Fruit fly (Drosophila melanogaster): ENCODE results near the gene ppk22.
A peak's percentile ranks its signal among the peaks of the same experiment; 100 is the strongest.

- TF ChIP-seq Crg-1 (GFP tag; optimal IDR thresholded peaks at IDR 0.05) (peak; percentile 60), cnc (optimal IDR thresholded peaks at IDR 0.05) (no peak), toe (GFP tag; optimal IDR thresholded peaks at IDR 0.05) (peak; percentile 93)
These were observed 45.8 kb downstream of the ppk22 start, which contains the start of the genes lili and CG34150 for dm6 chr3R:24813637-24814301.

All from whole organism, adult.